Fruit fly (Drosophila melanogaster): ENCODE measurements around the gene tow.

Gene tow

dm6 chr3L:6947188-6947971, 4.7 kb downstream of the tow start:
- TF ChIP-seq CG17801 (GFP tag; optimal IDR thresholded peaks at IDR 0.05; ENCODE audit: partially characterized antibody), result no peak

- peak; percentile 94 for TF ChIP-seq CG17801 (GFP tag; optimal IDR thresholded peaks at IDR 0.05; ENCODE audit: partially characterized antibody)
Measured at dm6 chr3L:6955254-6956229, 12.9 kb downstream of the tow start, which contains the start of the genes CG10077 and CG9948. CG10077 (minus strand) TSS chr3L:6955904. CG9948 (plus strand) TSS chr3L:6955991.

dm6 chr3L:6957753-6958420, 15.2 kb downstream of the tow start, which contains the start of the genes Uqcc1 and Surf1:
Uqcc1 (minus strand) TSS chr3L:6958108.
Surf1 (plus strand) TSS chr3L:6958346.
- no peak for TF ChIP-seq CG17801 (GFP tag; optimal IDR thresholded peaks at IDR 0.05; ENCODE audit: partially characterized antibody)

- TF ChIP-seq CG17801 (GFP tag; optimal IDR thresholded peaks at IDR 0.05; ENCODE audit: partially characterized antibody), result no peak
Measured at dm6 chr3L:6961992-6962570, 19.4 kb downstream of the tow start.

- no peak for TF ChIP-seq CG17801 (GFP tag; optimal IDR thresholded peaks at IDR 0.05; ENCODE audit: partially characterized antibody)
Measured at dm6 chr3L:6963175-6963574, 20.5 kb downstream of the tow start.

- no peak for TF ChIP-seq CG17801 (GFP tag; optimal IDR thresholded peaks at IDR 0.05; ENCODE audit: partially characterized antibody)
Measured at dm6 chr3L:6963792-6964487, 21.3 kb downstream of the tow start.

dm6 chr3L:6964488-6965152, 22.0 kb downstream of the tow start, which contains the start of gene sgl:
sgl (minus strand) TSS chr3L:6964758.
- TF ChIP-seq CG17801 (GFP tag; optimal IDR thresholded peaks at IDR 0.05; ENCODE audit: partially characterized antibody), result peak; percentile 74

- no peak for TF ChIP-seq CG17801 (GFP tag; optimal IDR thresholded peaks at IDR 0.05; ENCODE audit: partially characterized antibody)
Measured at dm6 chr3L:6967797-6968196, 25.1 kb downstream of the tow start, which contains the start of gene CG10064. CG10064 (minus strand) TSS chr3L:6967897.

- peak; percentile 63 for TF ChIP-seq CG17801 (GFP tag; optimal IDR thresholded peaks at IDR 0.05; ENCODE audit: partially characterized antibody)
Measured at dm6 chr3L:6968961-6969814, 26.5 kb downstream of the tow start, which contains the start of the genes Mis12 and CG9953. Mis12 (minus strand) TSS chr3L:6969048. CG9953 (plus strand) TSS chr3L:6969658.

dm6 chr3L:6971298-6971697, 28.6 kb downstream of the tow start:
- no peak for TF ChIP-seq CG17801 (GFP tag; optimal IDR thresholded peaks at IDR 0.05; ENCODE audit: partially characterized antibody)

dm6 chr3L:6972367-6972766, 29.7 kb downstream of the tow start, which contains the start of gene CG10063:
CG10063 (minus strand) TSS chr3L:6972467.
- no peak for TF ChIP-seq CG17801 (GFP tag; optimal IDR thresholded peaks at IDR 0.05; ENCODE audit: partially characterized antibody)

- no peak for TF ChIP-seq CG17801 (GFP tag; optimal IDR thresholded peaks at IDR 0.05; ENCODE audit: partially characterized antibody)
Measured at dm6 chr3L:6975875-6976274, 33.2 kb downstream of the tow start.

Measured in ovary, adult (tissue).